Fruit fly (Drosophila melanogaster) whole organism, embryonic: ENCODE results near the gene Nf1.

Experiments used
- CG10366 ChIP-seq: fragments of 200-800 bp; sonication (Bioruptor generic); IDR thresholded peaks from 2 replicates; pipeline ENCODE4 v1.3.6; 2022; ENCODE audit warnings: missing biosample characterization, missing genetic modification characterization
- CG10565 ChIP-seq: fragments of 200-800 bp; sonication (Bioruptor generic); optimal IDR thresholded peaks from 3 replicates; lab custom pipeline; 2016; ENCODE audit warnings: missing biosample characterization, mild to moderate bottlenecking, missing genetic modification characterization
- CG12155 ChIP-seq: fragments of 200-800 bp; sonication (Bioruptor generic); optimal IDR thresholded peaks from 3 replicates; lab custom pipeline; 2016; ENCODE audit warnings: missing biosample characterization, missing genetic modification characterization
- CG12236 ChIP-seq: fragments of 200-800 bp; sonication (Bioruptor generic); optimal IDR thresholded peaks from 2 replicates; lab custom pipeline; 2016; ENCODE audit warnings: missing biosample characterization, missing genetic modification characterization
- CG15601 ChIP-seq: fragments of 200-800 bp; sonication (Bioruptor generic); optimal IDR thresholded peaks from 3 replicates; lab custom pipeline; 2019; ENCODE audit warnings: missing biosample characterization, mild to moderate bottlenecking, missing genetic modification characterization, moderate library complexity
- CG2120 ChIP-seq: fragments of 200-800 bp; sonication (Bioruptor generic); optimal IDR thresholded peaks from 3 replicates; lab custom pipeline; 2016; ENCODE audit warnings: missing biosample characterization, missing genetic modification characterization
- CG2678 ChIP-seq: fragments of 200-800 bp; sonication (Bioruptor generic); optimal IDR thresholded peaks from 3 replicates; lab custom pipeline; 2019; ENCODE audit warnings: missing biosample characterization, mild to moderate bottlenecking, missing genetic modification characterization, moderate library complexity
- CG2875 ChIP-seq: fragments of 200-800 bp; sonication (Bioruptor generic); optimal IDR thresholded peaks from 2 replicates; lab custom pipeline; 2017; ENCODE audit warnings: missing biosample characterization, mild to moderate bottlenecking, missing genetic modification characterization, missing genetic modification reagents
- CG31388 ChIP-seq: fragments of 200-800 bp; sonication (Bioruptor generic); optimal IDR thresholded peaks from 2 replicates; lab custom pipeline; 2016; ENCODE audit warnings: missing biosample characterization, missing genetic modification characterization
- CG32767 ChIP-seq: fragments of 200-800 bp; sonication (Bioruptor generic); IDR thresholded peaks from 2 replicates; pipeline ENCODE4 v1.3.6; 2022; ENCODE audit warnings: missing biosample characterization, missing genetic modification characterization
- CG43689 ChIP-seq: fragments of 200-800 bp; sonication (Bioruptor generic); IDR thresholded peaks from 2 replicates; pipeline ENCODE4 v1.3.6; 2022; ENCODE audit warnings: missing biosample characterization, missing genetic modification characterization
- CG6254 ChIP-seq: fragments of 200-800 bp; sonication (Bioruptor generic); optimal IDR thresholded peaks from 3 replicates; lab custom pipeline; 2017; ENCODE audit warnings: mild to moderate bottlenecking, missing biosample characterization, missing genetic modification reagents, missing genetic modification characterization
- CG7357 ChIP-seq: fragments of 200-800 bp; sonication (Bioruptor generic); IDR thresholded peaks from 3 replicates; pipeline ENCODE4 v1.3.6; 2022; ENCODE audit warnings: missing biosample characterization, missing genetic modification characterization
- CG7839 ChIP-seq: fragments of 200-800 bp; sonication (Bioruptor generic); optimal IDR thresholded peaks from 3 replicates; lab custom pipeline; 2018; ENCODE audit warnings: missing biosample characterization, mild to moderate bottlenecking, missing genetic modification characterization, moderate library complexity
- CG7963 ChIP-seq: fragments of 200-800 bp; sonication (Bioruptor generic); IDR thresholded peaks from 3 replicates; pipeline ENCODE4 v1.3.6; 2022; ENCODE audit warnings: missing biosample characterization, missing genetic modification characterization; ENCODE audit not compliant: partially characterized antibody
- CG8478 ChIP-seq: fragments of >200 bp; optimal IDR thresholded peaks from 2 replicates; lab custom pipeline; 2018
- CG9797 ChIP-seq: fragments of 200-800 bp; sonication (Bioruptor generic); optimal IDR thresholded peaks from 3 replicates; lab custom pipeline; 2018; ENCODE audit warnings: missing biosample characterization, mild to moderate bottlenecking, missing genetic modification characterization
- D ChIP-seq, 2 experiments: fragments of 200-800 bp in 1 of 2; fragments of >200 bp in 1 of 2; sonication (Bioruptor generic) in 1 of 2; optimal IDR thresholded peaks; 2 replicates in 1 of 2; 3 replicates in 1 of 2; lab custom pipeline; 2017; ENCODE audit warnings: mild to moderate bottlenecking in 1 of 2, missing biosample characterization in 1 of 2, missing genetic modification characterization in 1 of 2, missing genetic modification reagents in 1 of 2
- Dbx ChIP-seq: fragments of 200-800 bp; sonication (Bioruptor generic); IDR thresholded peaks from 3 replicates; pipeline ENCODE4 v1.3.6; 2022; ENCODE audit warnings: missing biosample characterization, missing genetic modification characterization
- Deaf1 ChIP-seq: fragments of 200-800 bp; optimal IDR thresholded peaks from 3 replicates; lab custom pipeline; 2019; ENCODE audit warnings: missing biosample characterization, mild to moderate bottlenecking, missing genetic modification characterization, moderate library complexity
- Dip2 ChIP-seq: fragments of 200-800 bp; sonication (Bioruptor generic); IDR thresholded peaks from 2 replicates; pipeline ENCODE4 v1.3.6; 2022; ENCODE audit warnings: missing biosample characterization, missing genetic modification characterization
- H2.0 ChIP-seq: fragments of 200-800 bp; sonication (Bioruptor generic); IDR thresholded peaks from 2 replicates; pipeline ENCODE4 v1.3.6; 2022; ENCODE audit warnings: missing biosample characterization, missing genetic modification characterization
- HmgZ ChIP-seq: fragments of 200-800 bp; sonication (Bioruptor generic); optimal IDR thresholded peaks from 2 replicates; lab custom pipeline; 2018; ENCODE audit warnings: missing biosample characterization, mild to moderate bottlenecking, missing genetic modification characterization
- MTF-1 ChIP-seq: fragments of 200-800 bp; sonication (Bioruptor generic); optimal IDR thresholded peaks from 2 replicates; lab custom pipeline; 2018; ENCODE audit warnings: missing biosample characterization, mild to moderate bottlenecking, missing genetic modification characterization, borderline replicate concordance
- Med ChIP-seq: fragments of 200-800 bp; sonication (Bioruptor generic); peaks from one replicate; lab custom pipeline; 2016; ENCODE audit warnings: missing biosample characterization, missing genetic modification characterization, mild to moderate bottlenecking, inconsistent platforms, moderate library complexity
- Oli ChIP-seq: fragments of 200-800 bp; sonication (Bioruptor generic); optimal IDR thresholded peaks from 2 replicates; lab custom pipeline; 2018; ENCODE audit warnings: missing biosample characterization, mild to moderate bottlenecking, missing genetic modification characterization, moderate library complexity
- PHDP ChIP-seq: fragments of 200-800 bp; sonication (Bioruptor generic); optimal IDR thresholded peaks from 3 replicates; lab custom pipeline; 2018; ENCODE audit warnings: missing biosample characterization, mild to moderate bottlenecking, missing genetic modification characterization, moderate library complexity
- Xbp1 ChIP-seq: fragments of 200-800 bp; sonication (Bioruptor generic); optimal IDR thresholded peaks from 3 replicates; lab custom pipeline; 2016; ENCODE audit warnings: missing biosample characterization, mild to moderate bottlenecking, missing genetic modification characterization
- amos ChIP-seq: fragments of 200-800 bp; sonication (Bioruptor generic); IDR thresholded peaks from 2 replicates; pipeline ENCODE4 v1.3.6; 2022; ENCODE audit warnings: missing biosample characterization, missing genetic modification characterization; ENCODE audit not compliant: partially characterized antibody
- br ChIP-seq: fragments of >200 bp; optimal IDR thresholded peaks from 2 replicates; lab custom pipeline; 2017
- btn ChIP-seq: fragments of 200-800 bp; sonication (Bioruptor generic); optimal IDR thresholded peaks from 2 replicates; lab custom pipeline; 2016; ENCODE audit warnings: missing biosample characterization, missing genetic modification characterization
- corto ChIP-seq: fragments of 200-800 bp; sonication (Bioruptor generic); optimal IDR thresholded peaks from 2 replicates; lab custom pipeline; 2016; ENCODE audit warnings: missing biosample characterization, mild to moderate bottlenecking, missing genetic modification characterization, moderate library complexity
- dati ChIP-seq: fragments of 200-800 bp; sonication (Bioruptor generic); IDR thresholded peaks from 2 replicates; pipeline ENCODE4 v1.3.6; 2022; ENCODE audit warnings: missing biosample characterization, missing genetic modification characterization
- emc ChIP-seq: fragments of 200-800 bp; sonication (Bioruptor generic); optimal IDR thresholded peaks from 2 replicates; lab custom pipeline; 2016; ENCODE audit warnings: missing biosample characterization, missing genetic modification characterization
- gem ChIP-seq: fragments of 200-800 bp; sonication (Bioruptor generic); optimal IDR thresholded peaks from 2 replicates; lab custom pipeline; 2019; ENCODE audit warnings: missing biosample characterization, mild to moderate bottlenecking, missing genetic modification characterization, moderate library complexity
- ham ChIP-seq: fragments of 200-800 bp; sonication (Bioruptor generic); IDR thresholded peaks from 2 replicates; pipeline ENCODE4 v1.3.6; 2022; ENCODE audit warnings: missing biosample characterization, missing genetic modification characterization
- kni ChIP-seq: fragments of 200-800 bp; sonication (Bioruptor generic); optimal IDR thresholded peaks from 3 replicates; lab custom pipeline; 2017; ENCODE audit warnings: mild to moderate bottlenecking, missing biosample characterization, missing genetic modification reagents, missing genetic modification characterization
- knrl ChIP-seq: fragments of 200-800 bp; sonication (Bioruptor generic); IDR thresholded peaks from 3 replicates; pipeline ENCODE4 v1.3.6; 2022; ENCODE audit warnings: missing biosample characterization, missing genetic modification characterization; ENCODE audit not compliant: partially characterized antibody
- lov ChIP-seq, 2 experiments: fragments of 200-800 bp in 1 of 2; fragments of >200 bp in 1 of 2; sonication (Bioruptor generic) in 1 of 2; IDR thresholded peaks in 1 of 2; optimal IDR thresholded peaks in 1 of 2; 2 replicates in 1 of 2; 3 replicates in 1 of 2; pipeline versions ENCODE4 v1.3.6 to Lab custom; 2017 to 2022; ENCODE audit warnings: missing biosample characterization in 1 of 2, missing genetic modification characterization in 1 of 2
- pan ChIP-seq, 4 experiments: fragments of >200 bp in 3 of 4; fragments of 200-800 bp in 1 of 4; sonication (Bioruptor generic) in 1 of 4; optimal IDR thresholded peaks in 3 of 4; IDR thresholded peaks in 1 of 4; 2 replicates each; pipeline versions ENCODE4 v1.3.6 to Lab custom; 2017 to 2022; ENCODE audit warnings: missing biosample characterization in 2 of 4, missing genetic modification characterization in 2 of 4, mixed read lengths in 1 of 4
- ro ChIP-seq: fragments of 200-800 bp; sonication (Bioruptor generic); IDR thresholded peaks from 2 replicates; pipeline ENCODE4 v1.3.6; 2022; ENCODE audit warnings: missing biosample characterization, missing genetic modification characterization
- salm ChIP-seq: fragments of 200-800 bp; sonication (Bioruptor generic); optimal IDR thresholded peaks from 2 replicates; lab custom pipeline; 2018; ENCODE audit warnings: missing biosample characterization, mild to moderate bottlenecking, missing genetic modification characterization
- slou ChIP-seq: fragments of 200-800 bp; sonication (Bioruptor generic); optimal IDR thresholded peaks from 3 replicates; lab custom pipeline; 2016; ENCODE audit warnings: missing biosample characterization, missing genetic modification characterization
- stc ChIP-seq: fragments of 200-800 bp; sonication (Bioruptor generic); IDR thresholded peaks from 2 replicates; pipeline ENCODE4 v1.3.6; 2022; ENCODE audit warnings: missing biosample characterization, missing genetic modification characterization
- tin ChIP-seq: fragments of 200-800 bp; sonication (Bioruptor generic); optimal IDR thresholded peaks from 3 replicates; lab custom pipeline; 2016; ENCODE audit warnings: missing biosample characterization, missing genetic modification characterization
- tx ChIP-seq: fragments of 200-800 bp; sonication (Bioruptor generic); optimal IDR thresholded peaks from 2 replicates; lab custom pipeline; 2016; ENCODE audit warnings: missing biosample characterization, missing genetic modification characterization
- unpg ChIP-seq: fragments of 200-800 bp; sonication (Bioruptor generic); optimal IDR thresholded peaks from 3 replicates; lab custom pipeline; 2018; ENCODE audit warnings: missing biosample characterization, mild to moderate bottlenecking, missing genetic modification characterization, moderate library complexity
- usp ChIP-seq: fragments of >200 bp; optimal IDR thresholded peaks from 2 replicates; lab custom pipeline; 2017; ENCODE audit warnings: missing biosample characterization, missing genetic modification characterization
- vfl ChIP-seq: fragments of 200-800 bp; sonication (Bioruptor generic); optimal IDR thresholded peaks from 2 replicates; lab custom pipeline; 2016; ENCODE audit warnings: missing biosample characterization, missing genetic modification characterization
- zf30C ChIP-seq: fragments of 200-800 bp; sonication (Bioruptor generic); optimal IDR thresholded peaks from 3 replicates; lab custom pipeline; 2018; ENCODE audit warnings: missing biosample characterization, mild to moderate bottlenecking, missing genetic modification characterization

Nf1 gene

DNA sequence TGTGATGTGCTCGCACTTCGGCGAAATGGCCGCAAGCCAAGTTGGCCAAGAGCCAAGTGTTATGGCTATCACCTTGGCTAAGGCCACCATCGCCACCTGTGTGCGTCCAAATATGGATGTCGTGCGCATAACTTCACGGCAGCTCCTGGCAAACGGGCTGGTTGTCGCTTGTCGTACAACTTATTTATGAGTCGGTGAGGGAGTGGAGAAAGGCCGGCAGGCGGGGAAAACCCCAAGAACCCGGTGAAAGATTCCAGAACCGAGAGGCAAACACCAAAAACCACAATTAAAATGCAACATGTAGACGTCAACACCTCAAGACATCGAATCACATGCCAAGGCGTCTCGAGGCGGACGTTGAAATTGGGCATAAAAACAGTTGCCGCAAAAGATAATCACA, 29.5 kb downstream of the Nf1 start (continued):
- TF ChIP-seq CG15601 (tag; lab: Kevin White, UChicago) = no peak
- TF ChIP-seq CG43689 (GFP tag; lab: Robert Waterston, UW) = no peak
- no peak for TF ChIP-seq gem
- no peak for TF ChIP-seq PHDP (tag; lab: Kevin White, UChicago)
- no peak for TF ChIP-seq corto (GFP tag; lab: Kevin White, UChicago)
- TF ChIP-seq tx (GFP tag; lab: Kevin White, UChicago) = no peak
- no peak for TF ChIP-seq knrl
- TF ChIP-seq CG10366 (GFP tag; lab: Robert Waterston, UW) = no peak
- TF ChIP-seq Dip2 = no peak
- TF ChIP-seq CG9797 (GFP tag; lab: Kevin White, UChicago) = no peak
- no peak for TF ChIP-seq CG7839 (tag; lab: Kevin White, UChicago)
- TF ChIP-seq CG2678 (tag; lab: Kevin White, UChicago) = no peak
- no peak for TF ChIP-seq Deaf1 (tag; lab: Kevin White, UChicago)
- TF ChIP-seq CG7357 (GFP tag; lab: Robert Waterston, UW) = no peak
- no peak for TF ChIP-seq br (lab: Kevin White, UChicago)
- TF ChIP-seq btn (GFP tag; lab: Kevin White, UChicago) = no peak
- no peak for TF ChIP-seq CG8478 (lab: Kevin White, UChicago)
- no peak for TF ChIP-seq Oli (tag; lab: Kevin White, UChicago)
- no peak for TF ChIP-seq CG31388 (GFP tag; lab: Kevin White, UChicago)
- no peak for TF ChIP-seq unpg (GFP tag; lab: Kevin White, UChicago)
- TF ChIP-seq stc = no peak
- TF ChIP-seq tin = no peak
- TF ChIP-seq dati (GFP tag; lab: Robert Waterston, UW) = no peak
- no peak for TF ChIP-seq CG7963 (GFP tag; lab: Robert Waterston, UW)
- TF ChIP-seq HmgZ (tag; lab: Kevin White, UChicago) = no peak
- TF ChIP-seq kni (GFP tag; lab: Kevin White, UChicago) = peak; percentile 53
- no peak for TF ChIP-seq CG6254 (GFP tag; lab: Kevin White, UChicago)
- TF ChIP-seq usp (GFP tag; lab: Kevin White, UChicago) = no peak
- TF ChIP-seq lov (optimal IDR thresholded peaks at IDR 0.05; lab: Kevin White, UChicago) = no peak
- TF ChIP-seq lov (GFP tag; IDR thresholded peaks at IDR 0.05; lab: Robert Waterston, UW) = 0 out of 3 replicates have a peak, but pooled peaks have one; percentile 30
- no peak for TF ChIP-seq CG12155 (GFP tag; lab: Kevin White, UChicago)
- no peak for TF ChIP-seq slou (GFP tag; lab: Kevin White, UChicago)
- no peak for TF ChIP-seq H2.0
- TF ChIP-seq Med (GFP tag; lab: Kevin White, UChicago) = peak; percentile 11
- TF ChIP-seq D (optimal IDR thresholded peaks at IDR 0.05; lab: Kevin White, UChicago) = peak; percentile 46
- TF ChIP-seq D (GFP tag; optimal IDR thresholded peaks at IDR 0.05; lab: Kevin White, UChicago) = no peak
- TF ChIP-seq vfl (GFP tag; lab: Kevin White, UChicago) = no peak
- TF ChIP-seq emc (GFP tag; lab: Kevin White, UChicago) = no peak
- TF ChIP-seq ham (GFP tag; lab: Robert Waterston, UW) = no peak
- TF ChIP-seq CG12236 = no peak

DNA sequence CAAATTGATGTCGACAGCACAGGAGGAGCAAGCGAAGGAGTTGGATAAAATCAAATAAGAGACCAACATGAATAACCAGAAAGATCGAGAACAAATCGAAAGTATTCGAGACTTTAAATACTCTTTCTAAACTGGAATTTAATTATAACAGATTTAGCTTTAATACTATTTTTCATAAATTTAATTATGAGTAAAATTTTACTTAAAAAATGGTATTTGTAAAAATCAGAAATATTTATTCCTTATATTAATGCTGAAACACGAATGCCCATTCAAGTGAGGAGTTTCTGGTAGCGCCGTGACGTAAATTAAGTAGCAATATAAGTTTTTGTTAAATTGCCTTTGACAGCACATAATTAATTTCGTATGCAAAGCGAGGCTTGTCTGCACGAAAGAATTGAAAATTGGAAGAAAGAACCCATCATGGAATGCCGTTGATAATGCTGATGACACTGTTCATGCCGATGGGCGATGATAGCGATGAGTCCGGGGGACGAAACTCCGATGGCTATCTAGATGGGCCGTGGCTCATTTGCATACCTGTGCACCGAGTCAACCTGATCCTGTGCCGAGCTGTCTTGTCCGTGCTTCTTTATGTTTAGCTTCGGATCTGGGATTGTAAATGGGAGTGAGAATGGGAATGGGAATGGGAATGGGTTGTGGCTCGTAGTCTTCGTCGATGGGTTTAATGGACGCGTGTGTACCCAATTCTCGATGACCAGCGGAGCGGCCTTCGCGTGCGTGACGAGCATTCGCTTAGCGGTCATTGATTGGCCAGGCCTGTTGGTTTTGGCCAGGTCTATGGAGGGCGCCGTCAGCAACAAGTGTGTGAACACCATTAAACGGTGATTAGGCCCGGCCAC, 30.2 kb downstream of the Nf1 start:
- TF ChIP-seq salm (no peak), CG2875 (GFP tag; lab: Kevin White, UChicago) (no peak), CG2120 (GFP tag; lab: Kevin White, UChicago) (no peak), Dbx (GFP tag; lab: Robert Waterston, UW) (no peak), amos (GFP tag; lab: Robert Waterston, UW) (no peak), CG32767 (no peak), CG10565 (GFP tag; lab: Kevin White, UChicago) (no peak), MTF-1 (GFP tag; lab: Kevin White, UChicago) (no peak), ro (no peak), gem (peak; percentile 78), Xbp1 (GFP tag; lab: Kevin White, UChicago) (peak; percentile 7), zf30C (GFP tag; lab: Kevin White, UChicago) (no peak), pan (optimal IDR thresholded peaks at IDR 0.05; lab: Kevin White, UChicago) (no peak), pan (GFP tag; optimal IDR thresholded peaks at IDR 0.05 in 1 of 2, IDR thresholded peaks at IDR 0.05 in 1 of 2) (no peak)
